Worm (Caenorhabditis elegans) whole organism, early embryonic: ENCODE data around the gene mmcm-1.

Experiments
- B0310.2 ChIP-seq: sonication (generic microtip); optimal IDR thresholded peaks from 2 replicates; lab custom pipeline; 2016; ENCODE audit warnings: mild to moderate bottlenecking, missing genetic modification characterization, missing compliant biosample characterization
- F13C5.2 ChIP-seq: sonication (generic microtip); optimal IDR thresholded peaks from 2 replicates; lab custom pipeline; 2017; ENCODE audit warnings: mild to moderate bottlenecking, missing genetic modification characterization, inconsistent platforms, missing compliant biosample characterization
- ama-1 ChIP-seq: fragments of 150-350 bp; optimal IDR thresholded peaks from 2 replicates; lab custom pipeline; 2014
- ceh-13 ChIP-seq: fragments of 200-800 bp; sonication (Bioruptor generic); optimal IDR thresholded peaks from 2 replicates; lab custom pipeline; 2018; ENCODE audit warnings: mild to moderate bottlenecking, missing genetic modification characterization, missing compliant biosample characterization
- ceh-36 ChIP-seq: sonication (generic microtip); optimal IDR thresholded peaks from 2 replicates; lab custom pipeline; 2016; ENCODE audit warnings: missing genetic modification characterization, inconsistent platforms, missing compliant biosample characterization
- ets-7 ChIP-seq: sonication (generic microtip); optimal IDR thresholded peaks from 2 replicates; lab custom pipeline; 2016; ENCODE audit warnings: missing genotype, missing genetic modification characterization, missing compliant biosample characterization
- flt-1 ChIP-seq: fragments of 200-800 bp; sonication (Bioruptor generic); IDR thresholded peaks from 2 replicates; pipeline ENCODE4 v1.3.6; 2022; ENCODE audit warnings: missing genetic modification characterization, missing compliant biosample characterization
- hmbx-1 ChIP-seq: sonication (generic microtip); optimal IDR thresholded peaks from 2 replicates; lab custom pipeline; 2016; ENCODE audit warnings: mild to moderate bottlenecking, missing genetic modification characterization, missing compliant biosample characterization
- hmg-4 ChIP-seq: fragments of 200-800 bp; sonication (Bioruptor generic); optimal IDR thresholded peaks from 2 replicates; lab custom pipeline; 2018; ENCODE audit warnings: mild to moderate bottlenecking, missing genetic modification characterization, missing compliant biosample characterization
- pes-1 ChIP-seq: fragments of 200-800 bp; sonication (Bioruptor generic); IDR thresholded peaks from 2 replicates; pipeline ENCODE4 v1.3.6; 2022; ENCODE audit warnings: missing genetic modification reagents, missing genetic modification characterization, missing compliant biosample characterization
- scrt-1 ChIP-seq: fragments of 200-800 bp; sonication (Bioruptor generic); IDR thresholded peaks from 2 replicates; pipeline ENCODE4 v1.3.6; 2022; ENCODE audit warnings: missing genetic modification characterization, missing compliant biosample characterization
- tbx-11 ChIP-seq: fragments of 200-800 bp; sonication (Bioruptor generic); IDR thresholded peaks from 2 replicates; pipeline ENCODE4 v1.3.6; 2022; ENCODE audit warnings: missing genetic modification characterization, missing compliant biosample characterization
- tbx-37 ChIP-seq: fragments of 200-800 bp; sonication (Bioruptor generic); conservative IDR thresholded peaks from 2 replicates; pipeline ENCODE4 v1.3.6; 2022; ENCODE audit warnings: missing genetic modification reagents, missing genetic modification characterization, missing compliant biosample characterization
- tra-4 ChIP-seq: sonication (generic microtip); optimal IDR thresholded peaks from 2 replicates; lab custom pipeline; 2017; ENCODE audit warnings: missing genetic modification characterization, missing compliant biosample characterization

- no peak for TF ChIP-seq F13C5.2
- TF ChIP-seq ama-1 (lab: Kevin White, UChicago) = no peak
- TF ChIP-seq ceh-13 = no peak
- no peak for TF ChIP-seq B0310.2 (tag; lab: Kevin White, UChicago)
- no peak for TF ChIP-seq hmg-4 (GFP tag; lab: Kevin White, UChicago)
- TF ChIP-seq tbx-11 = no peak
- no peak for TF ChIP-seq scrt-1 (GFP tag; lab: Robert Waterston, UW)
- no peak for TF ChIP-seq pes-1 (GFP tag; lab: Robert Waterston, UW)
- TF ChIP-seq ceh-36 (tag; lab: Kevin White, UChicago) = no peak
- no peak for TF ChIP-seq tra-4 (tag; lab: Kevin White, UChicago)
- no peak for TF ChIP-seq hmbx-1 (tag; lab: Kevin White, UChicago)
- no peak for TF ChIP-seq flt-1
- no peak for TF ChIP-seq ets-7 (tag; lab: Kevin White, UChicago)
- TF ChIP-seq tbx-37 (GFP tag; lab: Robert Waterston, UW) = no peak
Observed at ce11 chrIII:3953235-3953634, 45.7 kb upstream of the mmcm-1 start.
